Fruit fly (Drosophila melanogaster): ENCODE results near the gene CG4558.

The CG4558 gene

DNA sequence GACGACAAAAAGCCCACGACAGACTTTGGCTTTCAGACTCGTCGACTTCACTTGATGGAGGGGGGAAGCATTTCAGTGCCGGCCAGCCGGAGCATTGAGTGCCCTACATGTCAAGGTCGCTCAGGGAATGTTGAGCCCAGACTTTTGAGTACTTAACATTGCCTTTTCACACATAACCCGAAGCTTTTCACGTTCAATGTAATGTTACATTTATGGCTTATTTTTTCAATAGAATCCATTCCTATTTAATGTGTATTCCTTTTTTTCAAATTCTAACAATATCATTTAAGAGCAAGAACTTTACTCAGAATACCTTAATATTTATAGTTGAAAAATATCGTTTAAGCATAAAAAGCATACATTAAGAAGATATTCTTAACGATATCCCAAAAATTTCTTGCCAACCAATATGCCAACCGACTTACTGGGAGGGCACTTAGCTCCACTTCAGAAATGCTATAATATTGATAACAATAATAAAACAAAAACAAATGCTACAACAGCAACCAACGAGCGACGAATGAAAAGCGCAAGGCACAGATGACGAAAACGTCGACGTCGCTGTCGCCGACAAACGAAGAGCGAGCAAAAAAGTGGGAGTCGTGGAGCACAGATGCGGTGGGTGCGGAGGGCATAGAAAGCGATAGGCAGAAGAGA lies 10.3 kb downstream of the CG4558 start:
- TF ChIP-seq CG4496 (GFP tag; IDR thresholded peaks at IDR 0.05) (peak; percentile 80), Snoo (tag; optimal IDR thresholded peaks at IDR 0.05) (peak; percentile 84), Ets98B (GFP tag; IDR thresholded peaks at IDR 0.05) (peak; percentile 37; the same call in 1 of the 2 replicates), EcR (GFP tag; optimal IDR thresholded peaks at IDR 0.05) (no peak), Pif1A (GFP tag; optimal IDR thresholded peaks at IDR 0.05) (peak; percentile 73), rn (GFP tag; IDR thresholded peaks at IDR 0.05) (no peak), CG34367 (tag; optimal IDR thresholded peaks at IDR 0.05) (peak; percentile 55), gl (tag; optimal IDR thresholded peaks at IDR 0.05) (no peak), CG17806 (tag; optimal IDR thresholded peaks at IDR 0.05) (peak; percentile 69), Pif1B (GFP tag; optimal IDR thresholded peaks at IDR 0.05) (peak; percentile 42), CG8301 (tag; optimal IDR thresholded peaks at IDR 0.05) (peak; percentile 82), CG15710 (tag; optimal IDR thresholded peaks at IDR 0.05) (peak; percentile 59), CG13204 (GFP tag; optimal IDR thresholded peaks at IDR 0.05) (peak; percentile 66), CG32121 (GFP tag; IDR thresholded peaks at IDR 0.05) (no peak), D1 (tag; optimal IDR thresholded peaks at IDR 0.05) (peak; percentile 22), CG9948 (tag; optimal IDR thresholded peaks at IDR 0.05) (peak; percentile 70), CG8159 (tag; optimal IDR thresholded peaks at IDR 0.05) (peak; percentile 88), fd96Ca (GFP tag; IDR thresholded peaks at IDR 0.05) (peak; percentile 68), CG14655 (GFP tag; optimal IDR thresholded peaks at IDR 0.05) (peak; percentile 92)

DNA sequence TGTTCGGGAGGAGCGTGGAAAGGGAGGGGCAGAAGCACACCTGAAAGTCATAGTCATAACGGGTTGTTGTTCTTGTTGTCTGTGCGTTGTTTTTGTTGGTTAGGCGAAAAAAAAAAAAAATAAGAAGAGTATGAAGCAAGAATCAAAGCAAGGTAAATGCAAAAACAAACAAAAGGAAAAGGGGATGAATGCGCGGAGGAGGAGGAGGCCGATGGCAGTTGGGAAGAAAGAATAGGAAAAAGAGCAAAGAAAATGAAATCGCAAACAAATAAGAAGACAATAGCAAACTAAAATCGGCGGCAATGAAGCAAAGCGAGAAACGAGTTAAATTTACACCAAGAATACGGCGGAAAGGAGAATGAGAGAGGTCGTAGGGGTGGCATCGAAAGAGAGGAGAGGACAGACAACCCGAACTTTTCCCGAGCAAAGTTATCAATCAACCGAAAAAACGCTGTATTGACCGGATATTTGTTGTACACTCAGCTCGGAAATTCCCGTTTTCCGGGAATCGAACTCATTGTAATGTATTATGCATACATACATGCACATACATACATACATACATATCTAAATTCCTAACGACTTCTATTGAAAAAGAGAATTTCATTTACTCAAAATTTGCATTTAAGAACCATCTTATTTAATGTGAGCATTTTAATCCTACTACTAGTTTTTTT lies 11.0 kb downstream of the CG4558 start:
- TF ChIP-seq CG10348 (GFP tag; IDR thresholded peaks at IDR 0.05) (no peak), Snoo (tag; optimal IDR thresholded peaks at IDR 0.05) (no peak), CG4496 (GFP tag; IDR thresholded peaks at IDR 0.05) (peak; percentile 38; the same call in 2 of the 3 replicates), CG32121 (GFP tag; IDR thresholded peaks at IDR 0.05) (no peak), CG13204 (GFP tag; optimal IDR thresholded peaks at IDR 0.05) (no peak), gl (tag; optimal IDR thresholded peaks at IDR 0.05) (peak; percentile 18), CG14655 (GFP tag; optimal IDR thresholded peaks at IDR 0.05) (peak; percentile 31), fd96Ca (GFP tag; IDR thresholded peaks at IDR 0.05) (0 out of 3 replicates have a peak, but pooled peaks have one; percentile 14), CG15710 (tag; optimal IDR thresholded peaks at IDR 0.05) (no peak), CG9948 (tag; optimal IDR thresholded peaks at IDR 0.05) (peak; percentile 12), CG8301 (tag; optimal IDR thresholded peaks at IDR 0.05) (peak; percentile 30), CG12605 (GFP tag; IDR thresholded peaks at IDR 0.05) (peak; percentile 38; the same call in 1 of the 2 replicates), CG8159 (tag; optimal IDR thresholded peaks at IDR 0.05) (peak; percentile 4), Pif1A (GFP tag; optimal IDR thresholded peaks at IDR 0.05) (no peak), Ets98B (GFP tag; IDR thresholded peaks at IDR 0.05) (peak; percentile 6; the same call in 1 of the 2 replicates)

DNA sequence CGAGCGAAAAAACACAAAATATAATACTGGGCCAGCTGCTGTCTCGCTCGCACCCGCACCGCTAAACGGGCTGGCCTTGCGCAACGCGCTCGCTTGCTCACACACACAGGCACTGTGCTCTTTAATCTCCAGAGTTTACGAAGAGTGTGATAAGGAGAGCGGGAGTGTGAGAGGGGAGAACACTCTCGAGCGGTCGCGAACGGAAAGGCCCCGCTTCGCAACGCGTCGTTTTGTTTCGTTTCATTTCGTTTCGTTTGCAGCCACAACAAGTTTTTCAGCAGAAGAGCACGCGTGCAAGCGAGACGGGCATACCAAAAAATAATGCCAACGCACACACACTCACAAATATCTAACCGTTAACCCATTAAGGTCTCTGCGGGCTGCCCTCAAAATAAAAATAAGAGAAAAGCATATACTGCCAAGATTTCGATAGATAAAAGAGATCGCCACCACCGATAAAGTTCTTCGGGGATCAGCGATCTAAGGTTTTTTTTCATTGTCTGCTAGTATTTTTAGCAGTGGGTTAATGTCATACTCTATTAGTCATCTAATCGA lies 12.0 kb downstream of the CG4558 start:
- TF ChIP-seq fd96Ca (GFP tag; IDR thresholded peaks at IDR 0.05): peak; percentile 93
- no peak for TF ChIP-seq CG10348 (GFP tag; IDR thresholded peaks at IDR 0.05)
- TF ChIP-seq CG14655 (GFP tag; optimal IDR thresholded peaks at IDR 0.05): peak; percentile 87
- peak; percentile 92 for TF ChIP-seq CG4496 (GFP tag; IDR thresholded peaks at IDR 0.05)
- TF ChIP-seq CG8159 (tag; optimal IDR thresholded peaks at IDR 0.05): peak; percentile 81
- TF ChIP-seq CG13204 (GFP tag; optimal IDR thresholded peaks at IDR 0.05): peak; percentile 94
- TF ChIP-seq CG32121 (GFP tag; IDR thresholded peaks at IDR 0.05): peak; percentile 85
- peak; percentile 55 for TF ChIP-seq gl (tag; optimal IDR thresholded peaks at IDR 0.05)
- TF ChIP-seq CG12605 (GFP tag; IDR thresholded peaks at IDR 0.05): peak; percentile 63; the same call in 1 of the 2 replicates
- TF ChIP-seq Snoo (tag; optimal IDR thresholded peaks at IDR 0.05): peak; percentile 69
- peak; percentile 75 for TF ChIP-seq Pif1B (GFP tag; optimal IDR thresholded peaks at IDR 0.05)
- TF ChIP-seq CG17806 (tag; optimal IDR thresholded peaks at IDR 0.05): peak; percentile 70
- TF ChIP-seq rn (GFP tag; IDR thresholded peaks at IDR 0.05): peak; percentile 70
- TF ChIP-seq Ets98B (GFP tag; IDR thresholded peaks at IDR 0.05): peak; percentile 86
- TF ChIP-seq EcR (GFP tag; optimal IDR thresholded peaks at IDR 0.05): peak; percentile 76
- TF ChIP-seq CG8301 (tag; optimal IDR thresholded peaks at IDR 0.05): peak; percentile 79
- TF ChIP-seq CG15710 (tag; optimal IDR thresholded peaks at IDR 0.05): peak; percentile 79
- TF ChIP-seq CG34367 (tag; optimal IDR thresholded peaks at IDR 0.05): peak; percentile 47
- TF ChIP-seq CG9948 (tag; optimal IDR thresholded peaks at IDR 0.05): peak; percentile 67
- TF ChIP-seq Pif1A (GFP tag; optimal IDR thresholded peaks at IDR 0.05): peak; percentile 78
- no peak for TF ChIP-seq D1 (tag; optimal IDR thresholded peaks at IDR 0.05)

DNA sequence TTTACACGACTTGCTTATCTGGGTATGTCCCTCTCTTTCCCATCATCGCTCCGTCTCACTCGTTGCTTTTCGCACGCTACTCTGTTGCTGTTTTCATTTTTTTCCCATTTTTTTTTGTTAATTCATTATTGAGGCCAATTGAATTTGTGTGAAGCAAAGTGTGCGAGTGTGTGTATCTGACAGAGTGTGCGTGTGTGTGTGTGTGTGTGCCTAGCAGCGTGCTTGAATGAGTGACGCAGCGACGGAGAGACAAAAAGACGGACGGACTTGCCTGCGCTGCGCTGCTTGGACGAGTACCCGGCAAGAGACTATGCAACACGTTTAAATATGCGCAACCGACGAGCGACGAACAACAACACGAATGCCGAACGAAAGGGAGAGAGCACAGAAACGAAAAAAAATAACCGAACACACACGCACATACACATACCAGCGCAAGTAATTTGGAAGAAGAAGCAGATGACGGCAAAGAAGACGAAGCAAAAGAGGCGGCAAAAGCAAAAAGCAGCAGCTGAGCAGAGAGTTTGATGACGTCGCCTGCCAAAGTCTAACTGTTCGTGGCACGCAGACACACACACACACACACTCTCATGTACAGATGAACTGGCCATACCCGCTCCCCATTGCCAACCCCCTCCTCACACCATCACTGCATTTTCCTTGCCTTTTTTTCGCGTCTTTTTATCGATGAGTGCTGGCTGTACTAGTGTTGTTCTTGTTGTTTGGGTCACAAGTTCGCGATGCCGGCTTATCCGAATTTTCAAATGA lies 13.1 kb downstream of the CG4558 start:
- TF ChIP-seq fd96Ca (GFP tag; IDR thresholded peaks at IDR 0.05): peak; percentile 68; the same call in 2 of the 3 replicates
- TF ChIP-seq Pif1A (GFP tag; optimal IDR thresholded peaks at IDR 0.05): no peak
- TF ChIP-seq EcR (GFP tag; optimal IDR thresholded peaks at IDR 0.05): peak; percentile 50
- no peak for TF ChIP-seq CG12605 (GFP tag; IDR thresholded peaks at IDR 0.05)
- no peak for TF ChIP-seq gl (tag; optimal IDR thresholded peaks at IDR 0.05)
- no peak for TF ChIP-seq CG17806 (tag; optimal IDR thresholded peaks at IDR 0.05)
- TF ChIP-seq CG13204 (GFP tag; optimal IDR thresholded peaks at IDR 0.05): no peak
- no peak for TF ChIP-seq CG10348 (GFP tag; IDR thresholded peaks at IDR 0.05)
